Worm (Caenorhabditis elegans) whole organism, midembryonic: ENCODE measurements around the gene taf-6.1.

Source experiments
- cog-1 ChIP-seq: sonication (generic microtip); optimal IDR thresholded peaks from 2 replicates; lab custom pipeline; 2016; ENCODE audit warnings: missing genetic modification characterization, missing compliant biosample characterization
- flt-1 ChIP-seq: fragments of 200-800 bp; sonication (Bioruptor generic); IDR thresholded peaks from 2 replicates; pipeline ENCODE4 v1.3.6; 2022; ENCODE audit warnings: missing genetic modification characterization, missing compliant biosample characterization
- med-1 ChIP-seq: sonication (generic microtip); optimal IDR thresholded peaks from 2 replicates; lab custom pipeline; 2017; ENCODE audit warnings: missing genetic modification characterization, mild to moderate bottlenecking, missing compliant biosample characterization, antibody characterized with exemption, missing genetic modification reagents; ENCODE audit not compliant: insufficient read depth

ce11 chrII:1159718-1160117, 31.9 kb downstream of the taf-6.1 start:
- TF ChIP-seq med-1 (GFP tag; lab: Kevin White, UChicago), result no peak
- no peak for TF ChIP-seq flt-1 (GFP tag; lab: Robert Waterston, UW)
- no peak for TF ChIP-seq cog-1 (tag; lab: Kevin White, UChicago)
